Worm (Caenorhabditis elegans) whole organism, L1 larva: ENCODE results near the gene sri-26.
A peak's percentile ranks its signal among the peaks of the same experiment; 100 is the strongest.

ENCODE experiments used
- C04F5.9 ChIP-seq: sonication (generic microtip); optimal IDR thresholded peaks from 2 replicates; lab custom pipeline; 2016; ENCODE audit warnings: missing genetic modification characterization, missing compliant biosample characterization
- C34B4.2 ChIP-seq: sonication (generic microtip); optimal IDR thresholded peaks from 2 replicates; lab custom pipeline; 2017; ENCODE audit warnings: mild to moderate bottlenecking, missing genetic modification characterization, missing compliant biosample characterization
- F16B12.6 ChIP-seq: fragments of 150-350 bp; optimal IDR thresholded peaks from 2 replicates; lab custom pipeline; 2014; ENCODE audit warnings: missing biosample characterization, missing genetic modification characterization
- aha-1 ChIP-seq: fragments of 150-350 bp; optimal IDR thresholded peaks from 2 replicates; lab custom pipeline; 2014; ENCODE audit warnings: missing biosample characterization, missing genetic modification characterization
- aly-2 ChIP-seq: fragments of 150-350 bp; optimal IDR thresholded peaks from 2 replicates; lab custom pipeline; 2014; ENCODE audit warnings: missing biosample characterization, missing genetic modification characterization
- ama-1 ChIP-seq: fragments of 150-350 bp; optimal IDR thresholded peaks from 2 replicates; lab custom pipeline; 2014
- ceh-8 ChIP-seq: fragments of 200-800 bp; sonication (Bioruptor generic); optimal IDR thresholded peaks from 2 replicates; lab custom pipeline; 2018; ENCODE audit warnings: mild to moderate bottlenecking, missing genetic modification characterization, moderate library complexity, missing compliant biosample characterization
- ces-1 ChIP-seq: fragments of 150-350 bp; optimal IDR thresholded peaks from 2 replicates; lab custom pipeline; 2014; ENCODE audit warnings: missing biosample characterization, missing genetic modification reagents, missing genetic modification characterization
- dpl-1 ChIP-seq, 3 experiments: fragments of 150-350 bp in 2 of 3; sonication (generic microtip) in 1 of 3; optimal IDR thresholded peaks; 2 replicates each; lab custom pipeline; 2014 to 2017; ENCODE audit warnings: missing biosample characterization in 3 of 3, missing genetic modification characterization in 3 of 3, missing genetic modification reagents in 3 of 3
- dsc-1 ChIP-seq: sonication (generic microtip); optimal IDR thresholded peaks from 2 replicates; lab custom pipeline; 2016; ENCODE audit warnings: mild to moderate bottlenecking, missing genetic modification characterization, missing compliant biosample characterization
- efl-1 ChIP-seq, 4 experiments: fragments of 150-350 bp; optimal IDR thresholded peaks in 3 of 4; peaks in 1 of 4; 1 replicate in 1 of 4; 2 replicates in 3 of 4; lab custom pipeline; 2014; ENCODE audit warnings: missing biosample characterization in 2 of 4, missing genetic modification characterization in 2 of 4, missing genetic modification reagents in 2 of 4
- egl-27 ChIP-seq, 2 experiments: fragments of 150-350 bp in 1 of 2; sonication (generic microtip); optimal IDR thresholded peaks; 3 replicates each; lab custom pipeline; 2017 to 2018; ENCODE audit warnings: missing biosample characterization in 2 of 2, missing genetic modification characterization in 2 of 2, missing genetic modification reagents in 2 of 2
- elt-3 ChIP-seq, 6 experiments: fragments of 150-350 bp in 1 of 6; sonication (generic microtip); optimal IDR thresholded peaks; 2 replicates each; lab custom pipeline; 2017 to 2018; ENCODE audit warnings: missing biosample characterization in 6 of 6, missing genetic modification characterization in 6 of 6, inconsistent platforms in 1 of 6
- ets-5 ChIP-seq: fragments of 200-800 bp; sonication (Bioruptor generic); IDR thresholded peaks from 2 replicates; pipeline ENCODE4 v1.3.6; 2022; ENCODE audit warnings: missing genetic modification characterization, missing compliant biosample characterization
- grh-1 ChIP-seq: fragments of 200-800 bp; sonication (Bioruptor generic); IDR thresholded peaks from 2 replicates; pipeline ENCODE4 v1.3.6; 2022; ENCODE audit warnings: missing genetic modification reagents, missing genetic modification characterization, missing compliant biosample characterization
- hlh-4 ChIP-seq: sonication (generic microtip); optimal IDR thresholded peaks from 2 replicates; lab custom pipeline; 2016; ENCODE audit warnings: mild to moderate bottlenecking, missing genetic modification characterization, missing compliant biosample characterization
- hpl-2 ChIP-seq: fragments of 150-350 bp; optimal IDR thresholded peaks from 2 replicates; lab custom pipeline; 2014; ENCODE audit warnings: missing biosample characterization, missing genetic modification reagents, missing genetic modification characterization
- irx-1 ChIP-seq: sonication (generic microtip); optimal IDR thresholded peaks from 2 replicates; lab custom pipeline; 2016; ENCODE audit warnings: missing genetic modification characterization, missing compliant biosample characterization
- isw-1 ChIP-seq: fragments of 200-800 bp; sonication (Bioruptor generic); IDR thresholded peaks from 2 replicates; pipeline ENCODE4 v1.3.6; 2022; ENCODE audit warnings: missing genetic modification characterization, missing compliant biosample characterization
- jun-1 ChIP-seq: fragments of 150-350 bp; optimal IDR thresholded peaks from 2 replicates; lab custom pipeline; 2014; ENCODE audit warnings: missing biosample characterization, missing genetic modification reagents, missing genetic modification characterization
- lin-13 ChIP-seq: fragments of 150-350 bp; optimal IDR thresholded peaks from 2 replicates; lab custom pipeline; 2014; ENCODE audit warnings: missing biosample characterization, missing genetic modification reagents, missing genetic modification characterization
- lin-14 ChIP-seq: fragments of 200-800 bp; sonication (Bioruptor generic); optimal IDR thresholded peaks from 2 replicates; lab custom pipeline; 2018; ENCODE audit warnings: mild to moderate bottlenecking, missing genetic modification characterization, moderate library complexity, missing compliant biosample characterization
- lin-39 ChIP-seq: fragments of 150-350 bp; optimal IDR thresholded peaks from 2 replicates; lab custom pipeline; 2014; ENCODE audit warnings: missing biosample characterization, missing genetic modification reagents, missing genetic modification characterization
- mab-9 ChIP-seq: fragments of 200-800 bp; sonication (Bioruptor generic); IDR thresholded peaks from 2 replicates; pipeline ENCODE4 v1.3.6; 2022; ENCODE audit warnings: missing genetic modification reagents, missing genetic modification characterization, missing compliant biosample characterization
- mep-1 ChIP-seq: fragments of 150-350 bp; optimal IDR thresholded peaks from 2 replicates; lab custom pipeline; 2014; ENCODE audit warnings: missing biosample characterization, missing genetic modification characterization
- nhr-11 ChIP-seq: fragments of 150-350 bp; optimal IDR thresholded peaks from 2 replicates; lab custom pipeline; 2014; ENCODE audit warnings: missing biosample characterization, missing genetic modification characterization
- nhr-12 ChIP-seq: sonication (generic microtip); optimal IDR thresholded peaks from 2 replicates; lab custom pipeline; 2017; ENCODE audit warnings: missing biosample characterization, missing genetic modification characterization
- nhr-20 ChIP-seq: sonication (generic microtip); optimal IDR thresholded peaks from 2 replicates; lab custom pipeline; 2016; ENCODE audit warnings: mild to moderate bottlenecking, missing genetic modification characterization, missing compliant biosample characterization
- nhr-237 ChIP-seq: fragments of 150-350 bp; optimal IDR thresholded peaks from 2 replicates; lab custom pipeline; 2014; ENCODE audit warnings: missing biosample characterization, missing genetic modification characterization
- nhr-71 ChIP-seq: sonication (generic microtip); optimal IDR thresholded peaks from 2 replicates; lab custom pipeline; 2016; ENCODE audit warnings: mild to moderate bottlenecking, missing genetic modification characterization, moderate library complexity, missing compliant biosample characterization
- nhr-77 ChIP-seq: fragments of 150-350 bp; optimal IDR thresholded peaks from 2 replicates; lab custom pipeline; 2014; ENCODE audit warnings: missing biosample characterization, missing genetic modification characterization
- nhr-84 ChIP-seq: sonication (generic microtip); optimal IDR thresholded peaks from 2 replicates; lab custom pipeline; 2017; ENCODE audit warnings: missing biosample characterization, missing genetic modification characterization
- nhr-85 ChIP-seq: sonication (generic microtip); peaks from one replicate; lab custom pipeline; 2016; ENCODE audit warnings: missing genetic modification characterization, inconsistent platforms, missing compliant biosample characterization
- pag-3 ChIP-seq: sonication (generic microtip); optimal IDR thresholded peaks from 2 replicates; lab custom pipeline; 2017; ENCODE audit warnings: missing genetic modification characterization, mild to moderate bottlenecking, missing compliant biosample characterization, antibody characterized with exemption, borderline replicate concordance; ENCODE audit not compliant: insufficient read depth
- pax-3 ChIP-seq: fragments of 200-800 bp; sonication (Bioruptor generic); optimal IDR thresholded peaks from 2 replicates; lab custom pipeline; 2018; ENCODE audit warnings: mild to moderate bottlenecking, missing genetic modification characterization, moderate library complexity, missing compliant biosample characterization
- pqm-1 ChIP-seq: sonication (generic microtip); optimal IDR thresholded peaks from 3 replicates; lab custom pipeline; 2017; ENCODE audit warnings: missing biosample characterization, missing genetic modification characterization
- rnt-1 ChIP-seq: sonication (generic microtip); optimal IDR thresholded peaks from 2 replicates; lab custom pipeline; 2016; ENCODE audit warnings: mild to moderate bottlenecking, missing genetic modification characterization, moderate library complexity, missing compliant biosample characterization
- sox-4 ChIP-seq: sonication (generic microtip); optimal IDR thresholded peaks from 2 replicates; lab custom pipeline; 2016; ENCODE audit warnings: missing genetic modification characterization, missing compliant biosample characterization
- sup-37 ChIP-seq: fragments of 200-800 bp; sonication (Bioruptor generic); optimal IDR thresholded peaks from 2 replicates; lab custom pipeline; 2018; ENCODE audit warnings: mild to moderate bottlenecking, missing genetic modification characterization, missing compliant biosample characterization
- swsn-7 ChIP-seq: sonication (generic microtip); optimal IDR thresholded peaks from 2 replicates; lab custom pipeline; 2016; ENCODE audit warnings: missing genetic modification characterization, missing compliant biosample characterization
- tbx-2 ChIP-seq: sonication (generic microtip); optimal IDR thresholded peaks from 2 replicates; lab custom pipeline; 2016; ENCODE audit warnings: missing genetic modification characterization, missing compliant biosample characterization
- tlp-1 ChIP-seq: fragments of 150-350 bp; optimal IDR thresholded peaks from 2 replicates; lab custom pipeline; 2014; ENCODE audit warnings: missing biosample characterization, missing genetic modification characterization
- unc-62 ChIP-seq: fragments of 150-350 bp; optimal IDR thresholded peaks from 2 replicates; lab custom pipeline; 2014; ENCODE audit warnings: missing biosample characterization, missing genetic modification reagents, missing genetic modification characterization
- unc-98 ChIP-seq: fragments of 200-800 bp; sonication (Bioruptor generic); IDR thresholded peaks from 2 replicates; pipeline ENCODE4 v1.3.6; 2022; ENCODE audit warnings: missing genetic modification characterization, missing compliant biosample characterization
- zag-1 ChIP-seq: fragments of 150-350 bp; optimal IDR thresholded peaks from 2 replicates; lab custom pipeline; 2014; ENCODE audit warnings: missing biosample characterization, missing genetic modification characterization

sri-26 gene

DNA sequence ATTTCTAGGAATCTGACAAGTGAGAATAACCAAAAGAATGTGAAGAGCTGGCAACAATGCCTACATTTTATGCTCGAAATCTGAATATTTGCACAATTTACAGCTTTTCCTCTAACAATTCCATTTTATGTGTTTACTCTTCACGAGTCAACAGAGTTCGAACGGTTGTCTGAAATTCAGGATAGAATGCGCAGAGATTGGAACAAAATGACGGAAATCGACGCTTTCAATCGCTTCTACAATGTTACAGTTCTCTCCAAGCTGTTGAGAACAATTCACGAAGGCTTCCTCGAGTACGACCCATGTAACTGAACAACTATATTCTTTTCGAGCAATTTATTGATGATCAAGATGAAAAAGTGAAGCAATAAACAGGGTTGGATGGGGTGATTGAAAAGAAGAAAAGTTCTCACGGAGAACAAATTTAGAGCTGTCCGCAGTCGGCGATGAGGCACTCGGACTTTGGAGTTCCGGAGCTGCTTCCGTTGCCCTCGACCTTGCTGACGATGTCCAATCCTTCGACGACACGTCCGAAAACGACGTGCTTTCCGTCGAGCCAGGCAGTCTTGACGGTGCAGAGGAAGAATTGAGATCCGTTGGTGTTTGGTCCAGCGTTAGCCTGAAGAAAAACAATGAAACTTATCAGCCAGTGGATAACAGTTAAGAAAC lies 28.9 kb upstream of the sri-26 start, which contains the start of gene Y75B12B.3:
TSS of gene Y75B12B.3 (minus strand) at position 21 of the 669 bp plus-strand sequence.
- TF ChIP-seq mab-9 (GFP tag; lab: Robert Waterston, UW) = no peak
- no peak for TF ChIP-seq ces-1 (GFP tag; lab: Kevin White, UChicago)
- TF ChIP-seq grh-1 (GFP tag; lab: Robert Waterston, UW) = 0 out of 2 replicates have a peak, but pooled peaks have one; percentile 15
- TF ChIP-seq C34B4.2 (tag; lab: Kevin White, UChicago) = no peak
- no peak for TF ChIP-seq lin-14 (GFP tag; lab: Kevin White, UChicago)
- TF ChIP-seq ets-5 (GFP tag; lab: Robert Waterston, UW) = no peak
- no peak for TF ChIP-seq nhr-11 (tag; lab: Kevin White, UChicago)
- no peak for TF ChIP-seq dpl-1 (GFP tag; optimal IDR thresholded peaks at IDR 0.05; lab: Kevin White, UChicago)
- no peak for TF ChIP-seq elt-3 (tag; optimal IDR thresholded peaks at IDR 0.05; lab: Kevin White, UChicago)
- no peak for TF ChIP-seq nhr-84 (tag; lab: Kevin White, UChicago)
- no peak for TF ChIP-seq nhr-237 (tag; lab: Kevin White, UChicago)
- no peak for TF ChIP-seq jun-1
- no peak for TF ChIP-seq tlp-1
- TF ChIP-seq ceh-8 (GFP tag; lab: Kevin White, UChicago) = no peak
- TF ChIP-seq pag-3 (tag; lab: Kevin White, UChicago) = no peak
- TF ChIP-seq nhr-77 (tag; lab: Kevin White, UChicago) = no peak
- TF ChIP-seq ama-1 (lab: Kevin White, UChicago) = peak; percentile 93
- TF ChIP-seq rnt-1 (tag; lab: Kevin White, UChicago) = no peak
- no peak for TF ChIP-seq aha-1
- no peak for TF ChIP-seq hpl-2
- TF ChIP-seq unc-62 (GFP tag; lab: Kevin White, UChicago) = no peak
- no peak for TF ChIP-seq hlh-4 (tag; lab: Kevin White, UChicago)
- no peak for TF ChIP-seq tbx-2 (tag; lab: Kevin White, UChicago)
- TF ChIP-seq mep-1 (tag; lab: Kevin White, UChicago) = no peak
- TF ChIP-seq egl-27 (tag; optimal IDR thresholded peaks at IDR 0.05; lab: Kevin White, UChicago) = no peak
- no peak for TF ChIP-seq nhr-20
- TF ChIP-seq lin-39 (tag; lab: Kevin White, UChicago) = no peak
- no peak for TF ChIP-seq efl-1 (optimal IDR thresholded peaks at IDR 0.05; lab: Kevin White, UChicago)
- TF ChIP-seq efl-1 (GFP tag; optimal IDR thresholded peaks at IDR 0.05 in 1 of 2; lab: Kevin White, UChicago) = peak in 1 of 2 experiments; percentile 58
- no peak for TF ChIP-seq isw-1
- no peak for TF ChIP-seq zag-1 (tag; lab: Kevin White, UChicago)
- no peak for TF ChIP-seq pqm-1 (tag; lab: Kevin White, UChicago)
- peak; percentile 48 for TF ChIP-seq aly-2
- no peak for TF ChIP-seq irx-1 (tag; lab: Kevin White, UChicago)
- no peak for TF ChIP-seq C04F5.9 (tag; lab: Kevin White, UChicago)
- no peak for TF ChIP-seq lin-13 (GFP tag; lab: Kevin White, UChicago)
- TF ChIP-seq nhr-71 (tag; lab: Kevin White, UChicago) = no peak
- TF ChIP-seq unc-98 (GFP tag; lab: Robert Waterston, UW) = no peak
- TF ChIP-seq dsc-1 (tag; lab: Kevin White, UChicago) = no peak
- peak; percentile 26 for TF ChIP-seq pax-3 (tag; lab: Kevin White, UChicago)
- TF ChIP-seq F16B12.6 (tag; lab: Kevin White, UChicago) = no peak
- no peak for TF ChIP-seq swsn-7
- TF ChIP-seq nhr-12 (tag; lab: Kevin White, UChicago) = no peak
- TF ChIP-seq sup-37 = no peak
- peak; percentile 51 for TF ChIP-seq nhr-85 (tag; lab: Kevin White, UChicago)
- TF ChIP-seq sox-4 = no peak
- TF ChIP-seq, all 84 proteins: peak for 6
